Worm (Caenorhabditis elegans) whole organism, mixed stage, embryonic: Measurements from ENCODE around the gene W03F9.9.
A peak's percentile ranks its signal among the peaks of the same experiment; 100 is the strongest.

Experiments
- M03D4.4 ChIP-seq: sonication (generic microtip); optimal IDR thresholded peaks from 2 replicates; lab custom pipeline; 2017; ENCODE audit warnings: mild to moderate bottlenecking, missing genetic modification characterization, missing compliant biosample characterization
- bed-3 ChIP-seq: fragments of 200-800 bp; sonication (Bioruptor generic); optimal IDR thresholded peaks from 3 replicates; lab custom pipeline; 2018; ENCODE audit warnings: mild to moderate bottlenecking, missing genetic modification characterization, moderate library complexity, missing compliant biosample characterization
- blmp-1 ChIP-seq: fragments of 150-350 bp; optimal IDR thresholded peaks from 2 replicates; lab custom pipeline; 2014; ENCODE audit warnings: missing biosample characterization, missing genetic modification characterization
- ceh-39 ChIP-seq: fragments of 150-350 bp; optimal IDR thresholded peaks from 2 replicates; lab custom pipeline; 2014; ENCODE audit warnings: missing biosample characterization, missing genetic modification characterization
- ceh-43 ChIP-seq: fragments of 200-800 bp; sonication (Bioruptor generic); optimal IDR thresholded peaks from 2 replicates; lab custom pipeline; 2018; ENCODE audit warnings: mild to moderate bottlenecking, missing genetic modification characterization, moderate library complexity, missing compliant biosample characterization
- ceh-83 ChIP-seq: fragments of 200-800 bp; sonication (Bioruptor generic); optimal IDR thresholded peaks from 2 replicates; lab custom pipeline; 2018; ENCODE audit warnings: mild to moderate bottlenecking, missing genetic modification characterization, missing compliant biosample characterization
- ces-1 ChIP-seq: fragments of 150-350 bp; optimal IDR thresholded peaks from 2 replicates; lab custom pipeline; 2014; ENCODE audit warnings: missing biosample characterization, missing genetic modification reagents, missing genetic modification characterization
- cnd-1 ChIP-seq: fragments of 200-800 bp; sonication (Bioruptor generic); optimal IDR thresholded peaks from 2 replicates; lab custom pipeline; 2018; ENCODE audit warnings: mild to moderate bottlenecking, missing genetic modification characterization, missing compliant biosample characterization
- drap-1 ChIP-seq: fragments of 200-800 bp; sonication (Bioruptor generic); optimal IDR thresholded peaks from 3 replicates; lab custom pipeline; 2018; ENCODE audit warnings: mild to moderate bottlenecking, missing genetic modification characterization, missing compliant biosample characterization
- elt-1 ChIP-seq: sonication (generic microtip); optimal IDR thresholded peaks from 2 replicates; lab custom pipeline; 2017; ENCODE audit warnings: missing genetic modification characterization, mild to moderate bottlenecking, missing compliant biosample characterization, antibody characterized with exemption, moderate library complexity, borderline replicate concordance; ENCODE audit not compliant: insufficient read depth
- elt-3 ChIP-seq: fragments of 150-350 bp; optimal IDR thresholded peaks from 2 replicates; lab custom pipeline; 2014; ENCODE audit warnings: missing biosample characterization, missing genetic modification characterization
- flh-1 ChIP-seq: fragments of 200-800 bp; sonication (Bioruptor generic); optimal IDR thresholded peaks from 2 replicates; lab custom pipeline; 2018; ENCODE audit warnings: mild to moderate bottlenecking, missing genetic modification characterization, moderate library complexity, missing compliant biosample characterization
- ham-2 ChIP-seq: fragments of 200-800 bp; sonication (Bioruptor generic); optimal IDR thresholded peaks from 2 replicates; lab custom pipeline; 2018; ENCODE audit warnings: mild to moderate bottlenecking, missing genetic modification characterization, missing compliant biosample characterization
- hlh-1 ChIP-seq: fragments of 150-350 bp; optimal IDR thresholded peaks from 2 replicates; lab custom pipeline; 2014; ENCODE audit warnings: missing biosample characterization, missing genetic modification reagents, missing genetic modification characterization
- lin-13 ChIP-seq: fragments of 150-350 bp; optimal IDR thresholded peaks from 2 replicates; lab custom pipeline; 2014; ENCODE audit warnings: missing biosample characterization, missing genetic modification characterization
- lsy-2 ChIP-seq: fragments of 150-350 bp; optimal IDR thresholded peaks from 2 replicates; lab custom pipeline; 2014; ENCODE audit warnings: missing biosample characterization, missing genetic modification characterization
- mab-5 ChIP-seq: fragments of 150-350 bp; optimal IDR thresholded peaks from 2 replicates; lab custom pipeline; 2014; ENCODE audit warnings: missing biosample characterization, missing genetic modification characterization
- mep-1 ChIP-seq: fragments of 150-350 bp; optimal IDR thresholded peaks from 2 replicates; lab custom pipeline; 2017; ENCODE audit warnings: missing biosample characterization, missing genetic modification reagents, missing genetic modification characterization, inconsistent platforms
- mls-2 ChIP-seq: sonication (generic microtip); optimal IDR thresholded peaks from 2 replicates; lab custom pipeline; 2016; ENCODE audit warnings: mild to moderate bottlenecking, missing genetic modification characterization, moderate library complexity, missing compliant biosample characterization
- nhr-12 ChIP-seq: fragments of 150-350 bp; optimal IDR thresholded peaks from 2 replicates; lab custom pipeline; 2014; ENCODE audit warnings: missing biosample characterization, missing genetic modification characterization
- nhr-2 ChIP-seq: fragments of 150-350 bp; optimal IDR thresholded peaks from 2 replicates; lab custom pipeline; 2014; ENCODE audit warnings: missing biosample characterization, missing genetic modification characterization
- nhr-237 ChIP-seq: fragments of 150-350 bp; optimal IDR thresholded peaks from 2 replicates; lab custom pipeline; 2014; ENCODE audit warnings: missing biosample characterization, missing genetic modification characterization
- nhr-28 ChIP-seq: fragments of 150-350 bp; optimal IDR thresholded peaks from 2 replicates; lab custom pipeline; 2014; ENCODE audit warnings: missing biosample characterization, missing genetic modification characterization
- nhr-76 ChIP-seq: sonication (generic microtip); optimal IDR thresholded peaks from 2 replicates; lab custom pipeline; 2017; ENCODE audit warnings: missing biosample characterization, missing genetic modification characterization
- pha-4 ChIP-seq: fragments of 150-350 bp; optimal IDR thresholded peaks from 2 replicates; lab custom pipeline; 2018; ENCODE audit warnings: missing biosample characterization, missing genetic modification reagents, missing genetic modification characterization
- sem-2 ChIP-seq: fragments of 200-800 bp; sonication (Bioruptor generic); optimal IDR thresholded peaks from 2 replicates; lab custom pipeline; 2018; ENCODE audit warnings: mild to moderate bottlenecking, missing genetic modification characterization, missing compliant biosample characterization
- snpc-4 ChIP-seq: fragments of 150-350 bp; optimal IDR thresholded peaks from 2 replicates; lab custom pipeline; 2014; ENCODE audit warnings: missing biosample characterization, missing genetic modification characterization
- sptf-1 ChIP-seq: sonication (generic microtip); optimal IDR thresholded peaks from 2 replicates; lab custom pipeline; 2017; ENCODE audit warnings: mild to moderate bottlenecking, missing genetic modification characterization, moderate library complexity, missing compliant biosample characterization
- tbx-8 ChIP-seq: fragments of 200-800 bp; sonication (Bioruptor generic); optimal IDR thresholded peaks from 2 replicates; lab custom pipeline; 2018; ENCODE audit warnings: mild to moderate bottlenecking, missing genetic modification characterization, moderate library complexity, missing compliant biosample characterization
- unc-39 ChIP-seq: fragments of 150-350 bp; optimal IDR thresholded peaks from 2 replicates; lab custom pipeline; 2014; ENCODE audit warnings: missing biosample characterization, missing genetic modification characterization
- unc-62 ChIP-seq: fragments of 150-350 bp; optimal IDR thresholded peaks from 2 replicates; lab custom pipeline; 2014; ENCODE audit warnings: missing biosample characterization, missing genetic modification reagents, missing genetic modification characterization
- zip-8 ChIP-seq: fragments of 150-350 bp; optimal IDR thresholded peaks from 2 replicates; lab custom pipeline; 2014; ENCODE audit warnings: missing biosample characterization, missing genetic modification characterization
- ztf-11 ChIP-seq: fragments of 150-350 bp; optimal IDR thresholded peaks from 2 replicates; lab custom pipeline; 2014; ENCODE audit warnings: missing biosample characterization, missing genetic modification characterization

W03F9.9 gene

ce11 chrV:176870-177467, 38.3 kb downstream of the W03F9.9 start, which contains the start of gene cul-3:
Gene cul-3, plus strand, starts transcription at chrV:177417.
- TF ChIP-seq ces-1 (GFP tag; lab: Kevin White, UChicago) (peak; percentile 43), nhr-12 (tag; lab: Kevin White, UChicago) (no peak), blmp-1 (tag; lab: Kevin White, UChicago) (no peak), tbx-8 (GFP tag; lab: Kevin White, UChicago) (no peak), sptf-1 (peak; percentile 22), M03D4.4 (no peak), elt-3 (no peak), elt-1 (tag; lab: Kevin White, UChicago) (no peak), ceh-83 (GFP tag; lab: Kevin White, UChicago) (no peak), mep-1 (peak; percentile 32), mls-2 (tag; lab: Kevin White, UChicago) (no peak), ham-2 (GFP tag; lab: Kevin White, UChicago) (no peak), nhr-237 (no peak), ztf-11 (tag; lab: Kevin White, UChicago) (no peak), pha-4 (tag; lab: Kevin White, UChicago) (no peak), drap-1 (GFP tag; lab: Kevin White, UChicago) (no peak), unc-39 (tag; lab: Kevin White, UChicago) (no peak), hlh-1 (tag; lab: Kevin White, UChicago) (no peak), nhr-2 (tag; lab: Kevin White, UChicago) (no peak), unc-62 (GFP tag; lab: Kevin White, UChicago) (no peak), lin-13 (tag; lab: Kevin White, UChicago) (peak; percentile 78), nhr-76 (no peak), ceh-43 (GFP tag; lab: Kevin White, UChicago) (no peak), flh-1 (GFP tag; lab: Kevin White, UChicago) (no peak), lsy-2 (tag; lab: Kevin White, UChicago) (peak; percentile 14)
- TF ChIP-seq, all 35 proteins: peak for 5

DNA sequence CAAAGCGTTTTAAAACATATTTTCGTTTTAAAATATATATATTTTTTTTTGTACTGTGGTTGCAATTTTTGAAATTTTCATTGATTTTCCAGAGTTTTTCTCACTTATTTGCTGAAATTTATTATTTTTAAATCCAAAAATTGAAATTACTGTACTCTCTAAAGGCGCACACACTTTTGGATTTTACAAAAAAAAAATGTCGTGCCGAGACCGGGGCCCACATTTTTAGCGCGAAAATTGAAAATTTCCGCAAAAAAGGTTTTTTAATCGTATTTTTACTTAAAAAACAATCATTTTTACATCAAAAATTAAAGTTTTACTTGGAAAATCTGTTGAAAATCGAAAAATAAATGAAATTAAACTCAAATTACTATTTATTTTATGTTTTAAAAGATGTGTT, 46.4 kb downstream of the W03F9.9 start:
- no peak for TF ChIP-seq cnd-1 (tag; lab: Kevin White, UChicago)
- no peak for TF ChIP-seq ham-2 (GFP tag; lab: Kevin White, UChicago)
- TF ChIP-seq nhr-28 (tag; lab: Kevin White, UChicago), result no peak
- TF ChIP-seq sem-2, result no peak
- no peak for TF ChIP-seq ceh-39 (tag; lab: Kevin White, UChicago)
- TF ChIP-seq nhr-76, result no peak
- no peak for TF ChIP-seq unc-62 (GFP tag; lab: Kevin White, UChicago)
- TF ChIP-seq bed-3 (GFP tag; lab: Kevin White, UChicago), result no peak
- TF ChIP-seq nhr-2 (tag; lab: Kevin White, UChicago), result no peak
- TF ChIP-seq ces-1 (GFP tag; lab: Kevin White, UChicago), result no peak
- TF ChIP-seq elt-3, result no peak
- TF ChIP-seq elt-1 (tag; lab: Kevin White, UChicago), result no peak
- TF ChIP-seq ztf-11 (tag; lab: Kevin White, UChicago), result no peak
- TF ChIP-seq snpc-4 (tag; lab: Kevin White, UChicago), result no peak
- no peak for TF ChIP-seq zip-8 (tag; lab: Kevin White, UChicago)
- TF ChIP-seq unc-39 (tag; lab: Kevin White, UChicago), result no peak
- TF ChIP-seq ceh-83 (GFP tag; lab: Kevin White, UChicago), result no peak
- TF ChIP-seq mab-5, result no peak

ce11 chrV:185694-186217, 47.1 kb downstream of the W03F9.9 start, which contains the start of gene arid-1:
Gene arid-1, plus strand, starts transcription at chrV:186167.
- TF ChIP-seq ham-2 (GFP tag; lab: Kevin White, UChicago) (peak; percentile 2), pha-4 (tag; lab: Kevin White, UChicago) (peak; percentile 43), elt-1 (tag; lab: Kevin White, UChicago) (no peak), ces-1 (GFP tag; lab: Kevin White, UChicago) (peak; percentile 7), bed-3 (GFP tag; lab: Kevin White, UChicago) (no peak), hlh-1 (tag; lab: Kevin White, UChicago) (no peak), elt-3 (no peak), mep-1 (peak; percentile 50)
- TF ChIP-seq, all 35 proteins: peak for 4
